Fruit fly (Drosophila melanogaster) whole organism, embryonic: ENCODE data around the gene CG6254.

Experiments
- Asciz ChIP-seq: fragments of 200-800 bp; sonication (Bioruptor generic); optimal IDR thresholded peaks from 2 replicates; lab custom pipeline; 2017; ENCODE audit warnings: missing biosample characterization, mild to moderate bottlenecking, missing genetic modification characterization, missing genetic modification reagents
- Blimp-1 ChIP-seq: fragments of 200-800 bp; sonication (Bioruptor generic); optimal IDR thresholded peaks from 3 replicates; lab custom pipeline; 2018; ENCODE audit warnings: missing biosample characterization, missing genetic modification characterization, mild to moderate bottlenecking, moderate library complexity, missing genetic modification reagents
- CG10431 ChIP-seq: fragments of 200-800 bp; sonication (Bioruptor generic); optimal IDR thresholded peaks from 3 replicates; lab custom pipeline; 2018; ENCODE audit warnings: missing biosample characterization, mild to moderate bottlenecking, missing genetic modification characterization
- CG11504 ChIP-seq: fragments of 200-800 bp; sonication (Bioruptor generic); optimal IDR thresholded peaks from 3 replicates; lab custom pipeline; 2019; ENCODE audit warnings: missing biosample characterization, mild to moderate bottlenecking, missing genetic modification characterization, moderate library complexity
- CG12071 ChIP-seq: fragments of 200-800 bp; sonication (Bioruptor generic); optimal IDR thresholded peaks from 3 replicates; lab custom pipeline; 2018; ENCODE audit warnings: missing biosample characterization, mild to moderate bottlenecking, missing genetic modification characterization
- CG16779 ChIP-seq: fragments of 200-800 bp; sonication (Bioruptor generic); IDR thresholded peaks from 2 replicates; pipeline ENCODE4 v1.3.6; 2022; ENCODE audit warnings: missing biosample characterization, missing genetic modification characterization
- CG17328 ChIP-seq: fragments of 200-800 bp; sonication (Bioruptor generic); IDR thresholded peaks from 2 replicates; pipeline ENCODE4 v1.3.6; 2022; ENCODE audit warnings: missing biosample characterization, missing genetic modification characterization
- CG2678 ChIP-seq: fragments of 200-800 bp; sonication (Bioruptor generic); optimal IDR thresholded peaks from 3 replicates; lab custom pipeline; 2019; ENCODE audit warnings: missing biosample characterization, mild to moderate bottlenecking, missing genetic modification characterization, moderate library complexity
- CG33213 ChIP-seq: fragments of 200-800 bp; sonication (Bioruptor generic); optimal IDR thresholded peaks from 3 replicates; lab custom pipeline; 2016; ENCODE audit warnings: missing biosample characterization, missing genetic modification characterization
- CG5180 ChIP-seq: fragments of 200-800 bp; sonication (Bioruptor generic); optimal IDR thresholded peaks from 3 replicates; lab custom pipeline; 2017; ENCODE audit warnings: missing biosample characterization, missing genetic modification characterization, mild to moderate bottlenecking, moderate library complexity, missing genetic modification reagents
- CG7839 ChIP-seq: fragments of 200-800 bp; sonication (Bioruptor generic); optimal IDR thresholded peaks from 3 replicates; lab custom pipeline; 2018; ENCODE audit warnings: missing biosample characterization, mild to moderate bottlenecking, missing genetic modification characterization, moderate library complexity
- CG8290 ChIP-seq, 3 experiments: fragments of 200-800 bp; sonication (Bioruptor generic); optimal IDR thresholded peaks; 2 replicates each; lab custom pipeline; 2016 to 2019; ENCODE audit warnings: missing biosample characterization in 3 of 3, missing genetic modification characterization in 3 of 3, mild to moderate bottlenecking in 2 of 3, moderate library complexity in 1 of 3
- CG8944 ChIP-seq: fragments of 200-800 bp; sonication (Bioruptor generic); optimal IDR thresholded peaks from 3 replicates; lab custom pipeline; 2016; ENCODE audit warnings: missing biosample characterization, missing genetic modification characterization
- CHES-1-like ChIP-seq: fragments of 200-800 bp; sonication (Bioruptor generic); optimal IDR thresholded peaks from 2 replicates; lab custom pipeline; 2016; ENCODE audit warnings: missing biosample characterization, missing genetic modification characterization
- CoRest ChIP-seq: fragments of 200-800 bp; sonication (Bioruptor generic); optimal IDR thresholded peaks from 3 replicates; lab custom pipeline; 2018; ENCODE audit warnings: missing biosample characterization, mild to moderate bottlenecking, missing genetic modification characterization, moderate library complexity
- D19B ChIP-seq: fragments of 200-800 bp; sonication (Bioruptor generic); optimal IDR thresholded peaks from 2 replicates; lab custom pipeline; 2017; ENCODE audit warnings: missing biosample characterization, mild to moderate bottlenecking, missing genetic modification characterization
- Dp ChIP-seq: fragments of 200-800 bp; sonication (Bioruptor generic); optimal IDR thresholded peaks from 2 replicates; lab custom pipeline; 2018; ENCODE audit warnings: missing biosample characterization, mild to moderate bottlenecking, missing genetic modification characterization, moderate library complexity
- Hr3 ChIP-seq: fragments of 200-800 bp; sonication (Bioruptor generic); optimal IDR thresholded peaks from 3 replicates; lab custom pipeline; 2016; ENCODE audit warnings: missing biosample characterization, missing genetic modification characterization
- Hr51 ChIP-seq, 2 experiments: fragments of 200-800 bp; sonication (Bioruptor generic); optimal IDR thresholded peaks; 2 replicates in 1 of 2; 3 replicates in 1 of 2; lab custom pipeline; 2016 to 2018; ENCODE audit warnings: missing biosample characterization in 2 of 2, missing genetic modification characterization in 2 of 2, mild to moderate bottlenecking in 1 of 2, moderate library complexity in 1 of 2
- Med ChIP-seq: fragments of 200-800 bp; sonication (Bioruptor generic); peaks from one replicate; lab custom pipeline; 2016; ENCODE audit warnings: missing biosample characterization, missing genetic modification characterization, mild to moderate bottlenecking, inconsistent platforms, moderate library complexity
- Meics ChIP-seq: fragments of 200-800 bp; sonication (Bioruptor generic); optimal IDR thresholded peaks from 2 replicates; lab custom pipeline; 2017; ENCODE audit warnings: missing biosample characterization, mild to moderate bottlenecking, missing genetic modification characterization
- Mes4 ChIP-seq: fragments of 200-800 bp; sonication (Bioruptor generic); optimal IDR thresholded peaks from 2 replicates; lab custom pipeline; 2016; ENCODE audit warnings: missing biosample characterization, missing genetic modification characterization
- NfI ChIP-seq: fragments of 200-800 bp; sonication (Bioruptor generic); optimal IDR thresholded peaks from 3 replicates; lab custom pipeline; 2018; ENCODE audit warnings: missing biosample characterization, mild to moderate bottlenecking, missing genetic modification characterization, moderate library complexity
- PHDP ChIP-seq: fragments of 200-800 bp; sonication (Bioruptor generic); optimal IDR thresholded peaks from 3 replicates; lab custom pipeline; 2018; ENCODE audit warnings: missing biosample characterization, mild to moderate bottlenecking, missing genetic modification characterization, moderate library complexity
- Rfx ChIP-seq: fragments of 200-800 bp; sonication (Bioruptor generic); IDR thresholded peaks from 2 replicates; pipeline ENCODE4 v1.3.6; 2022; ENCODE audit warnings: missing biosample characterization, missing genetic modification characterization
- Sox100B ChIP-seq: fragments of 200-800 bp; sonication (Bioruptor generic); optimal IDR thresholded peaks from 3 replicates; lab custom pipeline; 2018; ENCODE audit warnings: missing biosample characterization, mild to moderate bottlenecking, missing genetic modification characterization
- Trl ChIP-seq, 3 experiments: fragments of >200 bp in 2 of 3; fragments of 200-800 bp in 1 of 3; sonication (Bioruptor generic) in 1 of 3; optimal IDR thresholded peaks; 2 replicates in 1 of 3; 3 replicates in 2 of 3; lab custom pipeline; 2016 to 2017; ENCODE audit warnings: missing biosample characterization in 1 of 3, missing genetic modification characterization in 1 of 3
- Usf ChIP-seq: fragments of 200-800 bp; sonication (Bioruptor generic); optimal IDR thresholded peaks from 2 replicates; lab custom pipeline; 2017; ENCODE audit warnings: missing genotype, missing biosample characterization, missing genetic modification characterization
- ab ChIP-seq: fragments of 200-800 bp; sonication (Bioruptor generic); optimal IDR thresholded peaks from 2 replicates; lab custom pipeline; 2016; ENCODE audit warnings: missing biosample characterization, missing genetic modification characterization
- al ChIP-seq: fragments of 200-800 bp; sonication (Bioruptor generic); IDR thresholded peaks from 2 replicates; pipeline ENCODE4 v1.3.6; 2022; ENCODE audit warnings: missing biosample characterization, missing genetic modification characterization
- bab2 ChIP-seq: fragments of 200-800 bp; sonication (Bioruptor generic); optimal IDR thresholded peaks from 2 replicates; lab custom pipeline; 2016; ENCODE audit warnings: missing biosample characterization, missing genetic modification characterization
- btn ChIP-seq: fragments of 200-800 bp; sonication (Bioruptor generic); optimal IDR thresholded peaks from 2 replicates; lab custom pipeline; 2016; ENCODE audit warnings: missing biosample characterization, missing genetic modification characterization
- dm ChIP-seq: fragments of 200-800 bp; sonication (Bioruptor generic); optimal IDR thresholded peaks from 3 replicates; lab custom pipeline; 2016; ENCODE audit warnings: missing biosample characterization, missing genetic modification characterization
- dmrt99B ChIP-seq: fragments of 200-800 bp; sonication (Bioruptor generic); optimal IDR thresholded peaks from 2 replicates; lab custom pipeline; 2018; ENCODE audit warnings: missing biosample characterization, mild to moderate bottlenecking, missing genetic modification characterization, moderate library complexity
- ems ChIP-seq: fragments of 200-800 bp; sonication (Bioruptor generic); optimal IDR thresholded peaks from 3 replicates; lab custom pipeline; 2016; ENCODE audit warnings: missing biosample characterization, missing genetic modification characterization
- ewg ChIP-seq: fragments of 200-800 bp; sonication (Bioruptor generic); optimal IDR thresholded peaks from 3 replicates; lab custom pipeline; 2017; ENCODE audit warnings: mild to moderate bottlenecking, missing biosample characterization, missing genetic modification reagents, missing genetic modification characterization
- gem ChIP-seq: fragments of 200-800 bp; sonication (Bioruptor generic); optimal IDR thresholded peaks from 2 replicates; lab custom pipeline; 2019; ENCODE audit warnings: missing biosample characterization, mild to moderate bottlenecking, missing genetic modification characterization, moderate library complexity
- ham ChIP-seq: fragments of 200-800 bp; sonication (Bioruptor generic); IDR thresholded peaks from 2 replicates; pipeline ENCODE4 v1.3.6; 2022; ENCODE audit warnings: missing biosample characterization, missing genetic modification characterization
- kah ChIP-seq: fragments of 200-800 bp; sonication (Bioruptor generic); optimal IDR thresholded peaks from 2 replicates; lab custom pipeline; 2018; ENCODE audit warnings: missing biosample characterization, mild to moderate bottlenecking, missing genetic modification characterization
- kay ChIP-seq: fragments of 200-800 bp; sonication (Bioruptor generic); optimal IDR thresholded peaks from 2 replicates; lab custom pipeline; 2016; ENCODE audit warnings: missing biosample characterization, missing genetic modification characterization
- maf-S ChIP-seq: fragments of 200-800 bp; sonication (Bioruptor generic); optimal IDR thresholded peaks from 2 replicates; lab custom pipeline; 2016; ENCODE audit warnings: missing biosample characterization, missing genetic modification characterization
- nerfin-1 ChIP-seq: fragments of 200-800 bp; sonication (Bioruptor generic); optimal IDR thresholded peaks from 3 replicates; lab custom pipeline; 2019; ENCODE audit warnings: missing biosample characterization, mild to moderate bottlenecking, missing genetic modification characterization, moderate library complexity
- nmo ChIP-seq: fragments of 200-800 bp; sonication (Bioruptor generic); optimal IDR thresholded peaks from 2 replicates; lab custom pipeline; 2018; ENCODE audit warnings: missing biosample characterization, mild to moderate bottlenecking, missing genetic modification characterization, moderate library complexity
- onecut ChIP-seq: fragments of 200-800 bp; sonication (Bioruptor generic); IDR thresholded peaks from 2 replicates; pipeline ENCODE4 v1.3.6; 2022; ENCODE audit warnings: missing biosample characterization, missing genetic modification characterization
- pfk ChIP-seq: fragments of 200-800 bp; sonication (Bioruptor generic); optimal IDR thresholded peaks from 2 replicates; lab custom pipeline; 2018; ENCODE audit warnings: missing biosample characterization, mild to moderate bottlenecking, missing genetic modification characterization, moderate library complexity
- sens ChIP-seq: fragments of 200-800 bp; sonication (Bioruptor generic); peaks from one replicate; lab custom pipeline; 2016; ENCODE audit warnings: missing biosample characterization, missing genetic modification characterization
- ssp ChIP-seq: fragments of 200-800 bp; sonication (Bioruptor generic); IDR thresholded peaks from 2 replicates; pipeline ENCODE4 v1.3.6; 2022; ENCODE audit warnings: missing biosample characterization, missing genetic modification characterization
- twi ChIP-seq: fragments of 200-800 bp; optimal IDR thresholded peaks from 2 replicates; lab custom pipeline; 2019; ENCODE audit warnings: missing biosample characterization, mild to moderate bottlenecking, missing genetic modification characterization, moderate library complexity
- wor ChIP-seq: fragments of 200-800 bp; sonication (Bioruptor generic); IDR thresholded peaks from 2 replicates; pipeline ENCODE4 v1.3.6; 2022; ENCODE audit warnings: missing biosample characterization, missing genetic modification characterization

The CG6254 gene

dm6 chr3R:10190084-10190782 is 29.1 kb upstream of the CG6254 start, which contains the start of gene Syn (continued):
- TF ChIP-seq CG8944, result no peak
- TF ChIP-seq Rfx (GFP tag; lab: Robert Waterston, UW), result 0 out of 2 replicates have a peak, but pooled peaks have one; percentile 8
- peak; percentile 33 for TF ChIP-seq CG7839
- TF ChIP-seq btn, result no peak
- peak; percentile 85 for TF ChIP-seq nerfin-1 (tag; lab: Kevin White, UChicago)
- no peak for TF ChIP-seq pfk (GFP tag; lab: Kevin White, UChicago)
- TF ChIP-seq Med, result peak; percentile 56
- no peak for TF ChIP-seq kah (GFP tag; lab: Kevin White, UChicago)
- no peak for TF ChIP-seq ham (GFP tag; lab: Robert Waterston, UW)
- no peak for TF ChIP-seq Mes4 (GFP tag; lab: Kevin White, UChicago)
- TF ChIP-seq Sox100B, result peak; percentile 24
- no peak for TF ChIP-seq ssp (GFP tag; lab: Robert Waterston, UW)
- TF ChIP-seq twi (tag; lab: Kevin White, UChicago), result no peak
- TF ChIP-seq nmo (GFP tag; lab: Kevin White, UChicago), result peak; percentile 26
- no peak for TF ChIP-seq CHES-1-like (GFP tag; lab: Kevin White, UChicago)
- no peak for TF ChIP-seq Blimp-1 (GFP tag; lab: Kevin White, UChicago)
- TF ChIP-seq dm (GFP tag; lab: Kevin White, UChicago), result no peak
- no peak for TF ChIP-seq CG5180 (GFP tag; lab: Kevin White, UChicago)
- no peak for TF ChIP-seq wor (GFP tag; lab: Robert Waterston, UW)
- TF ChIP-seq kay (GFP tag; lab: Kevin White, UChicago), result no peak
- no peak for TF ChIP-seq ab (GFP tag; lab: Kevin White, UChicago)
- no peak for TF ChIP-seq Dp (GFP tag; lab: Kevin White, UChicago)
- peak; percentile 24 for TF ChIP-seq dmrt99B (tag; lab: Kevin White, UChicago)
- no peak for TF ChIP-seq maf-S (GFP tag; lab: Kevin White, UChicago)
- no peak for TF ChIP-seq CG10431 (GFP tag; lab: Kevin White, UChicago)
- TF ChIP-seq CoRest (tag; lab: Kevin White, UChicago), result peak; percentile 25
- TF ChIP-seq sens (GFP tag; lab: Kevin White, UChicago), result peak; percentile 69
- peak; percentile 44 to 75 for TF ChIP-seq Trl (optimal IDR thresholded peaks at IDR 0.05; lab: Kevin White, UChicago)
- TF ChIP-seq Trl (GFP tag; optimal IDR thresholded peaks at IDR 0.05; lab: Kevin White, UChicago), result no peak
- peak; percentile 26 for TF ChIP-seq Hr3
- no peak for TF ChIP-seq CG33213 (GFP tag; lab: Kevin White, UChicago)
- peak; percentile 80 for TF ChIP-seq onecut (GFP tag; lab: Robert Waterston, UW)
- no peak for TF ChIP-seq D19B (GFP tag; lab: Kevin White, UChicago)
- peak; percentile 32 for TF ChIP-seq Meics
- no peak for TF ChIP-seq Asciz (GFP tag; lab: Kevin White, UChicago)
- TF ChIP-seq NfI (GFP tag; lab: Kevin White, UChicago), result no peak
- TF ChIP-seq gem (tag; lab: Kevin White, UChicago), result peak; percentile 57
- TF ChIP-seq CG8290 (GFP tag; optimal IDR thresholded peaks at IDR 0.05; lab: Kevin White, UChicago), result no peak
- peak in 1 of 2 experiments; percentile 20 for TF ChIP-seq CG8290 (tag; optimal IDR thresholded peaks at IDR 0.05; lab: Kevin White, UChicago)
- peak; percentile 40 for TF ChIP-seq CG11504 (tag; lab: Kevin White, UChicago)
- no peak for TF ChIP-seq Usf (GFP tag; lab: Kevin White, UChicago)
- TF ChIP-seq CG16779, result no peak
- no peak for TF ChIP-seq bab2 (GFP tag; lab: Kevin White, UChicago)
- peak; percentile 54 for TF ChIP-seq CG2678
- peak in 1 of 2 experiments; percentile 62 for TF ChIP-seq Hr51 (GFP tag; optimal IDR thresholded peaks at IDR 0.05; lab: Kevin White, UChicago)
- TF ChIP-seq al, result no peak
- no peak for TF ChIP-seq CG17328 (GFP tag; lab: Robert Waterston, UW)
- no peak for TF ChIP-seq CG12071 (GFP tag; lab: Kevin White, UChicago)
- TF ChIP-seq ewg (GFP tag; lab: Kevin White, UChicago), result peak; percentile 90
- TF ChIP-seq ems (GFP tag; lab: Kevin White, UChicago), result no peak
- peak; percentile 15 for TF ChIP-seq PHDP
